Worm (Caenorhabditis elegans) whole organism, L1 larva: ENCODE data around the gene ZK1128.1.
A peak's percentile ranks its signal among the peaks of the same experiment; 100 is the strongest.

Experiments
- C04F5.9 ChIP-seq: sonication (generic microtip); optimal IDR thresholded peaks from 2 replicates; lab custom pipeline; 2016; ENCODE audit warnings: missing genetic modification characterization, missing compliant biosample characterization
- C34B4.2 ChIP-seq: sonication (generic microtip); optimal IDR thresholded peaks from 2 replicates; lab custom pipeline; 2017; ENCODE audit warnings: mild to moderate bottlenecking, missing genetic modification characterization, missing compliant biosample characterization
- alr-1 ChIP-seq: fragments of 200-800 bp; sonication (Bioruptor generic); optimal IDR thresholded peaks from 2 replicates; lab custom pipeline; 2018; ENCODE audit warnings: borderline replicate concordance, mild to moderate bottlenecking, missing genetic modification characterization, missing compliant biosample characterization
- aly-2 ChIP-seq: fragments of 150-350 bp; optimal IDR thresholded peaks from 2 replicates; lab custom pipeline; 2014; ENCODE audit warnings: missing biosample characterization, missing genetic modification characterization
- ceh-63 ChIP-seq: fragments of 200-800 bp; sonication (Bioruptor generic); optimal IDR thresholded peaks from 2 replicates; lab custom pipeline; 2018; ENCODE audit warnings: mild to moderate bottlenecking, missing genetic modification characterization, missing compliant biosample characterization
- ceh-8 ChIP-seq: fragments of 200-800 bp; sonication (Bioruptor generic); optimal IDR thresholded peaks from 2 replicates; lab custom pipeline; 2018; ENCODE audit warnings: mild to moderate bottlenecking, missing genetic modification characterization, moderate library complexity, missing compliant biosample characterization
- ceh-82 ChIP-seq, 3 experiments: fragments of 150-350 bp in 1 of 3; sonication (generic microtip) in 2 of 3; optimal IDR thresholded peaks; 2 replicates each; lab custom pipeline; 2014 to 2017; ENCODE audit warnings: missing biosample characterization in 3 of 3, missing genetic modification characterization in 3 of 3
- ces-1 ChIP-seq: fragments of 150-350 bp; optimal IDR thresholded peaks from 2 replicates; lab custom pipeline; 2014; ENCODE audit warnings: missing biosample characterization, missing genetic modification reagents, missing genetic modification characterization
- dsc-1 ChIP-seq: sonication (generic microtip); optimal IDR thresholded peaks from 2 replicates; lab custom pipeline; 2016; ENCODE audit warnings: mild to moderate bottlenecking, missing genetic modification characterization, missing compliant biosample characterization
- efl-1 ChIP-seq, 4 experiments: fragments of 150-350 bp; optimal IDR thresholded peaks in 3 of 4; peaks in 1 of 4; 1 replicate in 1 of 4; 2 replicates in 3 of 4; lab custom pipeline; 2014; ENCODE audit warnings: missing biosample characterization in 2 of 4, missing genetic modification characterization in 2 of 4, missing genetic modification reagents in 2 of 4
- efl-3 ChIP-seq: fragments of 200-800 bp; sonication (Bioruptor generic); optimal IDR thresholded peaks from 2 replicates; lab custom pipeline; 2018; ENCODE audit warnings: mild to moderate bottlenecking, missing genetic modification characterization, missing compliant biosample characterization
- egl-27 ChIP-seq, 2 experiments: fragments of 150-350 bp in 1 of 2; sonication (generic microtip); optimal IDR thresholded peaks; 3 replicates each; lab custom pipeline; 2017 to 2018; ENCODE audit warnings: missing biosample characterization in 2 of 2, missing genetic modification characterization in 2 of 2, missing genetic modification reagents in 2 of 2
- elt-3 ChIP-seq, 6 experiments: fragments of 150-350 bp in 1 of 6; sonication (generic microtip); optimal IDR thresholded peaks; 2 replicates each; lab custom pipeline; 2017 to 2018; ENCODE audit warnings: missing biosample characterization in 6 of 6, missing genetic modification characterization in 6 of 6, inconsistent platforms in 1 of 6
- fkh-10 ChIP-seq: sonication (generic microtip); optimal IDR thresholded peaks from 2 replicates; lab custom pipeline; 2017; ENCODE audit warnings: missing biosample characterization, missing genetic modification reagents, missing genetic modification characterization
- fkh-8 ChIP-seq: sonication (generic microtip); optimal IDR thresholded peaks from 2 replicates; lab custom pipeline; 2016; ENCODE audit warnings: mild to moderate bottlenecking, missing genetic modification characterization, missing compliant biosample characterization
- grh-1 ChIP-seq: fragments of 200-800 bp; sonication (Bioruptor generic); IDR thresholded peaks from 2 replicates; pipeline ENCODE4 v1.3.6; 2022; ENCODE audit warnings: missing genetic modification reagents, missing genetic modification characterization, missing compliant biosample characterization
- hlh-4 ChIP-seq: sonication (generic microtip); optimal IDR thresholded peaks from 2 replicates; lab custom pipeline; 2016; ENCODE audit warnings: mild to moderate bottlenecking, missing genetic modification characterization, missing compliant biosample characterization
- irx-1 ChIP-seq: sonication (generic microtip); optimal IDR thresholded peaks from 2 replicates; lab custom pipeline; 2016; ENCODE audit warnings: missing genetic modification characterization, missing compliant biosample characterization
- jun-1 ChIP-seq: fragments of 150-350 bp; optimal IDR thresholded peaks from 2 replicates; lab custom pipeline; 2014; ENCODE audit warnings: missing biosample characterization, missing genetic modification reagents, missing genetic modification characterization
- lin-14 ChIP-seq: fragments of 200-800 bp; sonication (Bioruptor generic); optimal IDR thresholded peaks from 2 replicates; lab custom pipeline; 2018; ENCODE audit warnings: mild to moderate bottlenecking, missing genetic modification characterization, moderate library complexity, missing compliant biosample characterization
- lin-15B ChIP-seq: fragments of 150-350 bp; sonication (generic microtip); optimal IDR thresholded peaks from 3 replicates; lab custom pipeline; 2014; ENCODE audit warnings: missing biosample characterization, missing genetic modification characterization
- lin-35 ChIP-seq, 2 experiments: fragments of 150-350 bp; optimal IDR thresholded peaks; 2 replicates each; lab custom pipeline; 2014; ENCODE audit warnings: missing biosample characterization in 2 of 2, missing genetic modification characterization in 2 of 2, missing genetic modification reagents in 2 of 2
- lin-39 ChIP-seq: fragments of 150-350 bp; optimal IDR thresholded peaks from 2 replicates; lab custom pipeline; 2014; ENCODE audit warnings: missing biosample characterization, missing genetic modification reagents, missing genetic modification characterization
- lir-3 ChIP-seq: sonication (generic microtip); optimal IDR thresholded peaks from 2 replicates; lab custom pipeline; 2016; ENCODE audit warnings: mild to moderate bottlenecking, missing genetic modification characterization, moderate library complexity, missing compliant biosample characterization; ENCODE audit not compliant: poor library complexity
- lsy-2 ChIP-seq, 2 experiments: fragments of 150-350 bp; optimal IDR thresholded peaks; 2 replicates each; lab custom pipeline; 2014; ENCODE audit warnings: missing biosample characterization in 2 of 2, missing genetic modification characterization in 2 of 2
- mab-9 ChIP-seq: fragments of 200-800 bp; sonication (Bioruptor generic); IDR thresholded peaks from 2 replicates; pipeline ENCODE4 v1.3.6; 2022; ENCODE audit warnings: missing genetic modification reagents, missing genetic modification characterization, missing compliant biosample characterization
- mef-2 ChIP-seq: fragments of 150-350 bp; optimal IDR thresholded peaks from 2 replicates; lab custom pipeline; 2014; ENCODE audit warnings: missing biosample characterization, missing genetic modification characterization
- mep-1 ChIP-seq: fragments of 150-350 bp; optimal IDR thresholded peaks from 2 replicates; lab custom pipeline; 2014; ENCODE audit warnings: missing biosample characterization, missing genetic modification characterization
- nhr-19 ChIP-seq: fragments of 200-800 bp; sonication (Bioruptor generic); conservative IDR thresholded peaks from 2 replicates; pipeline ENCODE4 v1.3.6; 2022; ENCODE audit warnings: missing genetic modification characterization, missing compliant biosample characterization
- nhr-237 ChIP-seq: fragments of 150-350 bp; optimal IDR thresholded peaks from 2 replicates; lab custom pipeline; 2014; ENCODE audit warnings: missing biosample characterization, missing genetic modification characterization
- nhr-28 ChIP-seq: fragments of 150-350 bp; optimal IDR thresholded peaks from 2 replicates; lab custom pipeline; 2014; ENCODE audit warnings: missing biosample characterization, missing genetic modification characterization
- nhr-47 ChIP-seq: sonication (generic microtip); optimal IDR thresholded peaks from 2 replicates; lab custom pipeline; 2016; ENCODE audit warnings: mild to moderate bottlenecking, missing genetic modification characterization, moderate library complexity, missing compliant biosample characterization
- nhr-71 ChIP-seq: sonication (generic microtip); optimal IDR thresholded peaks from 2 replicates; lab custom pipeline; 2016; ENCODE audit warnings: mild to moderate bottlenecking, missing genetic modification characterization, moderate library complexity, missing compliant biosample characterization
- nhr-77 ChIP-seq: fragments of 150-350 bp; optimal IDR thresholded peaks from 2 replicates; lab custom pipeline; 2014; ENCODE audit warnings: missing biosample characterization, missing genetic modification characterization
- pax-3 ChIP-seq: fragments of 200-800 bp; sonication (Bioruptor generic); optimal IDR thresholded peaks from 2 replicates; lab custom pipeline; 2018; ENCODE audit warnings: mild to moderate bottlenecking, missing genetic modification characterization, moderate library complexity, missing compliant biosample characterization
- pqm-1 ChIP-seq: sonication (generic microtip); optimal IDR thresholded peaks from 3 replicates; lab custom pipeline; 2017; ENCODE audit warnings: missing biosample characterization, missing genetic modification characterization
- rnt-1 ChIP-seq: sonication (generic microtip); optimal IDR thresholded peaks from 2 replicates; lab custom pipeline; 2016; ENCODE audit warnings: mild to moderate bottlenecking, missing genetic modification characterization, moderate library complexity, missing compliant biosample characterization
- snpc-4 ChIP-seq: fragments of 150-350 bp; optimal IDR thresholded peaks from 2 replicates; lab custom pipeline; 2014; ENCODE audit warnings: missing biosample characterization, missing genetic modification characterization
- snu-23 ChIP-seq: sonication (generic microtip); optimal IDR thresholded peaks from 2 replicates; lab custom pipeline; 2016; ENCODE audit warnings: missing genetic modification characterization, missing compliant biosample characterization
- sox-4 ChIP-seq: sonication (generic microtip); optimal IDR thresholded peaks from 2 replicates; lab custom pipeline; 2016; ENCODE audit warnings: missing genetic modification characterization, missing compliant biosample characterization
- swsn-7 ChIP-seq: sonication (generic microtip); optimal IDR thresholded peaks from 2 replicates; lab custom pipeline; 2016; ENCODE audit warnings: missing genetic modification characterization, missing compliant biosample characterization
- tlp-1 ChIP-seq: fragments of 150-350 bp; optimal IDR thresholded peaks from 2 replicates; lab custom pipeline; 2014; ENCODE audit warnings: missing biosample characterization, missing genetic modification characterization
- unc-30 ChIP-seq: sonication (generic microtip); optimal IDR thresholded peaks from 2 replicates; lab custom pipeline; 2017; ENCODE audit warnings: missing biosample characterization, missing genetic modification characterization
- unc-62 ChIP-seq: fragments of 150-350 bp; optimal IDR thresholded peaks from 2 replicates; lab custom pipeline; 2014; ENCODE audit warnings: missing biosample characterization, missing genetic modification reagents, missing genetic modification characterization
- xbp-1 ChIP-seq: sonication (generic microtip); optimal IDR thresholded peaks from 2 replicates; lab custom pipeline; 2016; ENCODE audit warnings: missing genetic modification characterization, missing compliant biosample characterization
- zag-1 ChIP-seq: fragments of 150-350 bp; optimal IDR thresholded peaks from 2 replicates; lab custom pipeline; 2014; ENCODE audit warnings: missing biosample characterization, missing genetic modification characterization
- ztf-4 ChIP-seq: fragments of 150-350 bp; optimal IDR thresholded peaks from 2 replicates; lab custom pipeline; 2014; ENCODE audit warnings: missing biosample characterization, missing genetic modification characterization

Gene ZK1128.1

DNA sequence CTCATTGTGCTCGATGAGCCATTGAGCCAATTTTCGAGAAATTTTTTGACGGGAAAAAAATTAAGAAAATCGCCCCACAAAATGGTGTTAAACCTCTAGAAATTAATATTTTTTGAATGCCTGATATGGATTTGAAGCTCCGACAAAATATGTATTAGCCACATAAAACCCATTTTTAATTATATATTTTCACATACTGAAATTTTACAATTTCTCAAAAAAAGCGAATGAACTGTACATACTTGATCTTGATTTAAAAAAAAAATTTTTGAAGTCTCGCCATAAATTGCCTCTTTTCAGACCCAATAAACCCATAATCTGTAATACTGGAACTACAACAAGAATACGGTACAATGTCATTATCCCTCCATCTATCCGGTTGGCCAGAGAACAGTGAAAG is 37.9 kb upstream of the ZK1128.1 start, which contains the start of gene nac-3:
TSS of gene nac-3 (plus strand) at position 301 of the 400 bp plus-strand sequence.
- TF ChIP-seq aly-2 (tag; lab: Kevin White, UChicago) = no peak

DNA sequence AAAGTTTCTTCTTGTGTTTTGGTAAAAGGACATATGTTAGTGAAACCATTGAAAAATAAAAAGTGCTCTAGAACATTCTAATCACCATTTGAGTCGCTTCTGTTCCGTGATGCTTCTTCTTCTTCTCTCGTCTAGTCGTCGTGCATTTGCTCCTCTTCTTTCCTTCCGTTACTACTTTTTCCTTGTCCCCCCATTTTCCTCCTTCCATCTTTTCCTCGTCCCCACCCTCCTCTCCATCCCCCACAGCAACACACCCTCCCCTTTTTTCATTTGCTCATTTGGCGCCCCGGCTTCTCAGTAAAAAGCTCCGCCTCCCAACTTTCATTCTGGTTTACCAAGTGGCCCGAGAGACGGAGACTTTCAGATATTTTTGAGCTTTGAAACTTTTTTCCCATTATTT is 37.2 kb upstream of the ZK1128.1 start:
- TF ChIP-seq snu-23 (GFP tag; lab: Kevin White, UChicago) (peak; percentile 13), lin-39 (tag; lab: Kevin White, UChicago) (no peak), nhr-71 (tag; lab: Kevin White, UChicago) (peak; percentile 31), ceh-82 (tag; optimal IDR thresholded peaks at IDR 0.05; lab: Kevin White, UChicago) (peak in 2 of 3 experiments; percentile 10 to 49), grh-1 (GFP tag; lab: Robert Waterston, UW) (no peak), lsy-2 (tag; optimal IDR thresholded peaks at IDR 0.05; lab: Kevin White, UChicago) (peak in 1 of 2 experiments; percentile 26), ces-1 (GFP tag; lab: Kevin White, UChicago) (peak; percentile 26), lin-35 (GFP tag; optimal IDR thresholded peaks at IDR 0.05; lab: Kevin White, UChicago) (peak in 1 of 2 experiments; percentile 39), efl-3 (GFP tag; lab: Kevin White, UChicago) (no peak), tlp-1 (tag; lab: Kevin White, UChicago) (no peak), elt-3 (tag; optimal IDR thresholded peaks at IDR 0.05; lab: Kevin White, UChicago) (no peak), lin-14 (peak; percentile 88), nhr-237 (tag; lab: Kevin White, UChicago) (no peak), mep-1 (tag; lab: Kevin White, UChicago) (peak; percentile 11), ztf-4 (tag; lab: Kevin White, UChicago) (peak; percentile 8), nhr-77 (tag; lab: Kevin White, UChicago) (no peak), nhr-19 (GFP tag; lab: Robert Waterston, UW) (peak; percentile 29; the same call in 1 of the 2 replicates), efl-1 (optimal IDR thresholded peaks at IDR 0.05; lab: Kevin White, UChicago) (no peak), efl-1 (GFP tag; optimal IDR thresholded peaks at IDR 0.05 in 1 of 2; lab: Kevin White, UChicago) (peak in 1 of 2 experiments; percentile 14), rnt-1 (peak; percentile 42), fkh-10 (peak; percentile 35), C04F5.9 (tag; lab: Kevin White, UChicago) (no peak), C34B4.2 (no peak), irx-1 (tag; lab: Kevin White, UChicago) (no peak), nhr-47 (no peak), fkh-8 (peak; percentile 73)

DNA sequence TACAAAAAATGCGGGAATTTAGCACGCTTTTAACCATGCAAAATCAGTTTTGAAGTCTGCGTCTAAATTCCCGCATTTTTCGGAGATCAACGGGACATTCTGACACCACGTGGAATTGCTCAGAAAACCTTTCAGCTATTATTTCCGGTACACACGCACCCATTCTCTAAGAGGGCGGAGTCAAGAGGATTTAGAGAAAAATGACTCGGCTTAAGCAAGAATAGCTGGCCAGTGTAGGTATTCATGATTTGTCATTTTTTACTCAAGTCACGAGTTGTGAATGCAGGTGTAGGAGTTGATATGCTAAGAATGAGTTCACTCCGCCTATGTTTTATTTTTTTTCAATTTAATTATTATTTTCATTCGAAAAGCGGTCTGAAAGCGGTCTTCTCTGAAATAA is 36.1 kb upstream of the ZK1128.1 start:
- TF ChIP-seq egl-27 (tag; optimal IDR thresholded peaks at IDR 0.05; lab: Kevin White, UChicago) (no peak), nhr-28 (tag; lab: Kevin White, UChicago) (no peak), ceh-8 (no peak), sox-4 (tag; lab: Kevin White, UChicago) (peak; percentile 77), tlp-1 (tag; lab: Kevin White, UChicago) (no peak), C04F5.9 (tag; lab: Kevin White, UChicago) (no peak), fkh-8 (peak; percentile 93), lsy-2 (tag; optimal IDR thresholded peaks at IDR 0.05; lab: Kevin White, UChicago) (peak; percentile 14 to 44), grh-1 (GFP tag; lab: Robert Waterston, UW) (no peak), snpc-4 (tag; lab: Kevin White, UChicago) (no peak), mef-2 (tag; lab: Kevin White, UChicago) (no peak), dsc-1 (tag; lab: Kevin White, UChicago) (peak; percentile 60), pax-3 (tag; lab: Kevin White, UChicago) (peak; percentile 40), nhr-237 (tag; lab: Kevin White, UChicago) (no peak), mab-9 (GFP tag; lab: Robert Waterston, UW) (no peak), jun-1 (no peak), efl-1 (optimal IDR thresholded peaks at IDR 0.05; lab: Kevin White, UChicago) (no peak), efl-1 (GFP tag; optimal IDR thresholded peaks at IDR 0.05 in 1 of 2; lab: Kevin White, UChicago) (peak in 1 of 2 experiments; percentile 80), nhr-19 (GFP tag; lab: Robert Waterston, UW) (no peak), pqm-1 (no peak), lir-3 (tag; lab: Kevin White, UChicago) (no peak), unc-30 (tag; lab: Kevin White, UChicago) (no peak), lin-14 (peak; percentile 51), lin-15B (tag; lab: Kevin White, UChicago) (no peak), hlh-4 (tag; lab: Kevin White, UChicago) (no peak), alr-1 (no peak), nhr-71 (tag; lab: Kevin White, UChicago) (peak; percentile 67), unc-62 (GFP tag; lab: Kevin White, UChicago) (no peak), swsn-7 (tag; lab: Kevin White, UChicago) (peak; percentile 32), ceh-63 (GFP tag; lab: Kevin White, UChicago) (no peak), lin-35 (GFP tag; optimal IDR thresholded peaks at IDR 0.05; lab: Kevin White, UChicago) (peak in 1 of 2 experiments; percentile 1), zag-1 (no peak), xbp-1 (tag; lab: Kevin White, UChicago) (no peak)
